Worm (Caenorhabditis elegans) whole organism, L4 larva: Measurements from ENCODE around the gene Y49G5A.1.

ENCODE experiments used
- D1046.2 ChIP-seq: fragments of 200-800 bp; sonication (Bioruptor generic); IDR thresholded peaks from 2 replicates; pipeline ENCODE4 v1.3.6; 2022; ENCODE audit warnings: missing genetic modification characterization, missing compliant biosample characterization
- F37D6.2 ChIP-seq: sonication (generic microtip); optimal IDR thresholded peaks from 2 replicates; lab custom pipeline; 2016; ENCODE audit warnings: mild to moderate bottlenecking, missing genetic modification characterization, missing compliant biosample characterization
- F44E2.7 ChIP-seq: fragments of 200-800 bp; sonication (Bioruptor generic); IDR thresholded peaks from 2 replicates; pipeline ENCODE4 v2.1.2; 2022; ENCODE audit warnings: missing genetic modification characterization, missing compliant biosample characterization
- T20F7.1 ChIP-seq: fragments of 200-800 bp; sonication (Bioruptor generic); optimal IDR thresholded peaks from 2 replicates; lab custom pipeline; 2018; ENCODE audit warnings: mild to moderate bottlenecking, missing genetic modification characterization, missing compliant biosample characterization
- T26A8.4 ChIP-seq: fragments of 200-800 bp; sonication (Bioruptor generic); IDR thresholded peaks from 2 replicates; pipeline ENCODE4 v1.3.6; 2022; ENCODE audit warnings: missing genetic modification characterization, missing compliant biosample characterization
- ZK546.5 ChIP-seq, 2 experiments: sonication (generic microtip); optimal IDR thresholded peaks; 2 replicates each; lab custom pipeline; 2017; ENCODE audit warnings: missing biosample characterization in 2 of 2, missing genetic modification characterization in 2 of 2
- aha-1 ChIP-seq: fragments of 150-350 bp; peaks from one replicate; lab custom pipeline; 2014; ENCODE audit warnings: missing biosample characterization, missing genetic modification characterization
- ama-1 ChIP-seq: fragments of 150-350 bp; optimal IDR thresholded peaks from 2 replicates; lab custom pipeline; 2014; ENCODE audit warnings: inconsistent platforms, mixed read lengths
- daf-16 ChIP-seq, 3 experiments: sonication (generic microtip); optimal IDR thresholded peaks; 2 replicates each; lab custom pipeline; 2016 to 2017; ENCODE audit warnings: missing genetic modification characterization in 3 of 3, missing genetic modification reagents in 3 of 3, mild to moderate bottlenecking in 2 of 3, missing compliant biosample characterization in 2 of 3, missing biosample characterization in 1 of 3, moderate library complexity in 1 of 3
- dmd-6 ChIP-seq: fragments of 200-800 bp; sonication (Bioruptor generic); IDR thresholded peaks from 2 replicates; pipeline ENCODE4 v1.3.6; 2022; ENCODE audit warnings: missing genetic modification reagents, missing genetic modification characterization, missing compliant biosample characterization
- dmd-8 ChIP-seq: fragments of 200-800 bp; sonication (Bioruptor generic); IDR thresholded peaks from 2 replicates; pipeline ENCODE4 v1.3.6; 2022; ENCODE audit warnings: missing genetic modification characterization, missing compliant biosample characterization
- dmd-9 ChIP-seq: fragments of 200-800 bp; sonication (Bioruptor generic); IDR thresholded peaks from 2 replicates; pipeline ENCODE4 v1.3.6; 2022; ENCODE audit warnings: missing genetic modification reagents, missing genetic modification characterization, missing compliant biosample characterization
- dpl-1 ChIP-seq: fragments of 150-350 bp; optimal IDR thresholded peaks from 2 replicates; lab custom pipeline; 2014; ENCODE audit warnings: missing biosample characterization, missing genetic modification reagents, missing genetic modification characterization
- egl-27 ChIP-seq: sonication (generic microtip); optimal IDR thresholded peaks from 3 replicates; lab custom pipeline; 2017; ENCODE audit warnings: missing biosample characterization, missing genetic modification reagents, missing genetic modification characterization
- fkh-10 ChIP-seq: fragments of 150-350 bp; optimal IDR thresholded peaks from 2 replicates; lab custom pipeline; 2014; ENCODE audit warnings: missing biosample characterization, missing genetic modification reagents, missing genetic modification characterization
- fos-1 ChIP-seq: fragments of 150-350 bp; optimal IDR thresholded peaks from 2 replicates; lab custom pipeline; 2014; ENCODE audit warnings: missing biosample characterization, missing genetic modification characterization
- lin-1 ChIP-seq: fragments of 200-800 bp; sonication (Bioruptor generic); IDR thresholded peaks from 2 replicates; pipeline ENCODE4 v1.3.6; 2022; ENCODE audit warnings: missing genetic modification reagents, missing genetic modification characterization, missing compliant biosample characterization
- lir-3 ChIP-seq: sonication (generic microtip); optimal IDR thresholded peaks from 2 replicates; lab custom pipeline; 2016; ENCODE audit warnings: mild to moderate bottlenecking, missing genetic modification characterization, missing compliant biosample characterization
- nhr-102 ChIP-seq: sonication (generic microtip); optimal IDR thresholded peaks from 2 replicates; lab custom pipeline; 2016; ENCODE audit warnings: mild to moderate bottlenecking, missing genetic modification characterization, moderate library complexity, missing compliant biosample characterization
- nhr-28 ChIP-seq: fragments of 150-350 bp; optimal IDR thresholded peaks from 2 replicates; lab custom pipeline; 2014; ENCODE audit warnings: missing biosample characterization, missing genetic modification characterization
- nhr-41 ChIP-seq: fragments of 200-800 bp; sonication (Bioruptor generic); IDR thresholded peaks from 2 replicates; pipeline ENCODE4 v1.3.6; 2022; ENCODE audit warnings: missing genetic modification reagents, missing genetic modification characterization, missing compliant biosample characterization
- saeg-2 ChIP-seq: fragments of 200-800 bp; sonication (Bioruptor generic); IDR thresholded peaks from 2 replicates; pipeline ENCODE4 v1.3.6; 2022; ENCODE audit warnings: missing genetic modification reagents, missing genetic modification characterization, missing compliant biosample characterization
- set-16 ChIP-seq: fragments of 200-800 bp; sonication (Bioruptor generic); IDR thresholded peaks from 2 replicates; pipeline ENCODE4 v1.3.6; 2022; ENCODE audit warnings: missing genetic modification reagents, missing genetic modification characterization, missing compliant biosample characterization
- spr-3 ChIP-seq: fragments of 200-800 bp; sonication (Bioruptor generic); optimal IDR thresholded peaks from 2 replicates; lab custom pipeline; 2018; ENCODE audit warnings: mild to moderate bottlenecking, missing genetic modification characterization, missing compliant biosample characterization
- tra-1 ChIP-seq: fragments of 200-800 bp; sonication (Bioruptor generic); IDR thresholded peaks from 2 replicates; pipeline ENCODE4 v1.3.6; 2022; ENCODE audit warnings: missing genetic modification reagents, missing genetic modification characterization, missing compliant biosample characterization
- unc-62 ChIP-seq, 3 experiments: fragments of 150-350 bp in 1 of 3; sonication (generic microtip); optimal IDR thresholded peaks in 2 of 3; peaks in 1 of 3; 1 replicate in 1 of 3; 2 replicates in 2 of 3; lab custom pipeline; 2014 to 2017; ENCODE audit warnings: missing biosample characterization in 3 of 3, missing genetic modification characterization in 3 of 3, missing genetic modification reagents in 3 of 3, missing genotype in 1 of 3
- vab-7 ChIP-seq: fragments of 200-800 bp; sonication (Bioruptor generic); IDR thresholded peaks from 2 replicates; pipeline ENCODE4 v1.3.6; 2022; ENCODE audit warnings: missing genetic modification reagents, missing genetic modification characterization, missing compliant biosample characterization
- ztf-11 ChIP-seq: fragments of 150-350 bp; optimal IDR thresholded peaks from 2 replicates; lab custom pipeline; 2014; ENCODE audit warnings: missing biosample characterization, missing genetic modification characterization

The Y49G5A.1 gene

DNA sequence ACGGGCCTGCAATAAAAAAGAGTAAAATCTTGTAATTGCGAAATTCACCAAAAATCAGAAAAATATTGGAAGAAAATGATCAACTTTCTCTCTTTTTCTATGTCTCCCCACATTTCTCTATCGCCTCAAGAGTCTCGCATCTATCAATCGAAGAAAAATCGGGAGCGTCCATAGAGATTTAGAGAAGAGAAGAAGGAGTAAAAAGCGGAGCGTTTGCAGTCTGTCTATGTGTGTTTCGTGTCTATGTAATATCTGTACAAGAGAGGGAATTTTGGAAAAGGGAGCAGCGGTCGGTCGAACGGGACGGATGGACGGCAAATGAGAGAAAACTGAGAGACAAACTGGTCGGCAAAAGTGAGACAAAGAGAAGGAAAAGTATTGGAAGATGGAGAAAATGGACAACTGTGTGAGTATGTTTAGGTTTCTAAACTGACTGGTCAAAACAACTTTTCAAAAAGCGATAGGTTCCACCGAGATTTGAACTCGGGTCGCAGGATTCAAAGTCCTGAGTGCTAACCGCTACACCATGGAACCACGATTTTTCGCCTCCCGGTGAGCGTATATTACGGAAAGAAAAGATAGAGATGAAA is 42.6 kb upstream of the Y49G5A.1 start (continued):
- TF ChIP-seq dmd-6 (GFP tag; lab: Robert Waterston, UW) (0 out of 2 replicates have a peak, but pooled peaks have one; percentile 37), unc-62 (GFP tag; optimal IDR thresholded peaks at IDR 0.05 in 1 of 2; lab: Kevin White, UChicago) (peak in 1 of 2 experiments; percentile 41), unc-62 (tag; optimal IDR thresholded peaks at IDR 0.05; lab: Kevin White, UChicago) (no peak), spr-3 (GFP tag; lab: Kevin White, UChicago) (peak; percentile 41), lir-3 (tag; lab: Kevin White, UChicago) (no peak), saeg-2 (GFP tag; lab: Robert Waterston, UW) (no peak), F44E2.7 (GFP tag; lab: Robert Waterston, UW) (no peak), fos-1 (tag; lab: Kevin White, UChicago) (no peak), D1046.2 (GFP tag; lab: Robert Waterston, UW) (0 out of 2 replicates have a peak, but pooled peaks have one; percentile 47), daf-16 (GFP tag; optimal IDR thresholded peaks at IDR 0.05; lab: Kevin White, UChicago) (peak; percentile 58 to 81), daf-16 (tag; optimal IDR thresholded peaks at IDR 0.05; lab: Kevin White, UChicago) (peak; percentile 79), dmd-8 (GFP tag; lab: Robert Waterston, UW) (peak; percentile 65; the same call in 1 of the 2 replicates), ZK546.5 (tag; optimal IDR thresholded peaks at IDR 0.05; lab: Kevin White, UChicago) (no peak), dmd-9 (GFP tag; lab: Robert Waterston, UW) (0 out of 2 replicates have a peak, but pooled peaks have one; percentile 29)

- TF ChIP-seq egl-27 = no peak
- TF ChIP-seq nhr-28 (tag; lab: Kevin White, UChicago) = no peak
- TF ChIP-seq ama-1 (lab: Kevin White, UChicago) = no peak
- no peak for TF ChIP-seq vab-7 (GFP tag; lab: Robert Waterston, UW)
- TF ChIP-seq ztf-11 (tag; lab: Kevin White, UChicago) = no peak
- no peak for TF ChIP-seq T20F7.1
- TF ChIP-seq T26A8.4 (GFP tag; lab: Robert Waterston, UW) = no peak
Measured at ce11 chrV:5328314-5328713, 41.1 kb upstream of the Y49G5A.1 start, which contains the start of gene C10G8.8. C10G8.8 (minus strand) TSS chrV:5328414.

DNA sequence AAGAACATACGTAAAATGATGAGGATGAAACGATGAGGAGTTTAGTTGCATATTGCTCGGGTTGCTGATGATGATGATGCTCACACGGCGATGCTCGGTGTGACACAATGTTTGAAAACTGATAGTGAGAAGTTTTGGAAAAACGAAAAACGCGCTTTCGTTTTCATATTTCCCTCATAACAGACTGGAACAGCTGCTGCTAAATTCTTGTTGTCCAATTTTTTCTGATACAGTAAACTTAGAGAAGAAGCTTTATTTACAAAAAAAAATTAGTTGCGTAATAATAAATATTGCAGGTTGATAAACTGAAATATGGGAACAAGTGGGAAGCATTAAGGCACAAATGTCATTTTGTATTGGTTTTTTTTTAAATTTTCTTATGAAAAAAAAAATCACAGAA is 37.4 kb upstream of the Y49G5A.1 start, which contains the start of gene ceh-33:
ceh-33 (minus strand) TSS at position 101 of the 400 bp plus-strand sequence.
- TF ChIP-seq unc-62 (GFP tag; optimal IDR thresholded peaks at IDR 0.05 in 1 of 2; lab: Kevin White, UChicago) (peak in 1 of 2 experiments; percentile 55), unc-62 (tag; optimal IDR thresholded peaks at IDR 0.05; lab: Kevin White, UChicago) (no peak), aha-1 (tag; lab: Kevin White, UChicago) (peak; percentile 18), dpl-1 (GFP tag; lab: Kevin White, UChicago) (no peak)

- peak in 1 of 2 experiments; percentile 60 for TF ChIP-seq unc-62 (GFP tag; optimal IDR thresholded peaks at IDR 0.05 in 1 of 2; lab: Kevin White, UChicago)
- no peak for TF ChIP-seq unc-62 (tag; optimal IDR thresholded peaks at IDR 0.05; lab: Kevin White, UChicago)
- TF ChIP-seq lin-1 (GFP tag; lab: Robert Waterston, UW) = no peak
Measured at ce11 chrV:5322815-5323214, 35.6 kb upstream of the Y49G5A.1 start.

DNA sequence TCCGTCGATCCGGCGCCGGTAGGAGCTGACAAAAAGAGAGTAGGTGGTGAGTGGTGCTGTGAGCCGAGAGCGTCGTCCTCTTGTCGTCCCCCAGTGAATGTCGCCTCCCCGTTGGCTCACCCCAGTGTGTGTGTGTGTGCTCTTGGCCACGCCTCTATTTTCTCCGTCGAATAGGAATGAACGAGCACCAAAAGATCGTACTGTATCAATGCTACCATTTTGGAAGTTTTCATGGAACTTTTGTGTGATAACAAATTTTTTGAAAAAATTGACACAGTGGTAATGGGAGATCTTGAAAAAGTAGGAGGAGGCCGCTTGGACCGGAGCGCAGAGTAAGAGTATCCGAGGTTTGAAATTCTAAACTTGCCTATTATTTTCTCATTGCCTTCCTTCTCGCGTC is 32.3 kb upstream of the Y49G5A.1 start, which contains the start of gene ceh-34:
ceh-34 (minus strand) TSS at position 101 of the 400 bp plus-strand sequence.
- TF ChIP-seq nhr-102 (tag; lab: Kevin White, UChicago) (no peak), set-16 (GFP tag; lab: Robert Waterston, UW) (peak; percentile 42; the same call in 1 of the 2 replicates), tra-1 (GFP tag; lab: Robert Waterston, UW) (no peak), aha-1 (tag; lab: Kevin White, UChicago) (no peak)

ce11 chrV:5318349-5318748 is 31.2 kb upstream of the Y49G5A.1 start:
- TF ChIP-seq nhr-41 = no peak
- no peak for TF ChIP-seq fkh-10 (GFP tag; lab: Kevin White, UChicago)
- no peak for TF ChIP-seq ama-1 (lab: Kevin White, UChicago)
- peak in 1 of 2 experiments; percentile 97 for TF ChIP-seq unc-62 (GFP tag; optimal IDR thresholded peaks at IDR 0.05 in 1 of 2; lab: Kevin White, UChicago)
- TF ChIP-seq unc-62 (tag; optimal IDR thresholded peaks at IDR 0.05; lab: Kevin White, UChicago) = no peak
- TF ChIP-seq F37D6.2 (tag; lab: Kevin White, UChicago) = no peak
